Worm (Caenorhabditis elegans) whole organism, L1 larva: ENCODE data around the gene ldh-1.

ENCODE experiments used
- C34B4.2 ChIP-seq: sonication (generic microtip); optimal IDR thresholded peaks from 2 replicates; lab custom pipeline; 2017; ENCODE audit warnings: mild to moderate bottlenecking, missing genetic modification characterization, missing compliant biosample characterization
- Y116A8C.19 ChIP-seq: sonication (generic microtip); optimal IDR thresholded peaks from 2 replicates; lab custom pipeline; 2016; ENCODE audit warnings: missing compliant biosample characterization, missing genetic modification characterization, borderline replicate concordance
- alr-1 ChIP-seq: fragments of 200-800 bp; sonication (Bioruptor generic); optimal IDR thresholded peaks from 2 replicates; lab custom pipeline; 2018; ENCODE audit warnings: borderline replicate concordance, mild to moderate bottlenecking, missing genetic modification characterization, missing compliant biosample characterization
- ama-1 ChIP-seq: fragments of 150-350 bp; optimal IDR thresholded peaks from 2 replicates; lab custom pipeline; 2014
- blmp-1 ChIP-seq: fragments of 150-350 bp; optimal IDR thresholded peaks from 2 replicates; lab custom pipeline; 2014; ENCODE audit warnings: missing biosample characterization, missing genetic modification characterization
- ceh-63 ChIP-seq: fragments of 200-800 bp; sonication (Bioruptor generic); optimal IDR thresholded peaks from 2 replicates; lab custom pipeline; 2018; ENCODE audit warnings: mild to moderate bottlenecking, missing genetic modification characterization, missing compliant biosample characterization
- ceh-8 ChIP-seq: fragments of 200-800 bp; sonication (Bioruptor generic); optimal IDR thresholded peaks from 2 replicates; lab custom pipeline; 2018; ENCODE audit warnings: mild to moderate bottlenecking, missing genetic modification characterization, moderate library complexity, missing compliant biosample characterization
- dsc-1 ChIP-seq: sonication (generic microtip); optimal IDR thresholded peaks from 2 replicates; lab custom pipeline; 2016; ENCODE audit warnings: mild to moderate bottlenecking, missing genetic modification characterization, missing compliant biosample characterization
- efl-3 ChIP-seq: fragments of 200-800 bp; sonication (Bioruptor generic); optimal IDR thresholded peaks from 2 replicates; lab custom pipeline; 2018; ENCODE audit warnings: mild to moderate bottlenecking, missing genetic modification characterization, missing compliant biosample characterization
- elt-3 ChIP-seq, 6 experiments: fragments of 150-350 bp in 1 of 6; sonication (generic microtip); optimal IDR thresholded peaks; 2 replicates each; lab custom pipeline; 2017 to 2018; ENCODE audit warnings: missing biosample characterization in 6 of 6, missing genetic modification characterization in 6 of 6, inconsistent platforms in 1 of 6
- fkh-10 ChIP-seq: sonication (generic microtip); optimal IDR thresholded peaks from 2 replicates; lab custom pipeline; 2017; ENCODE audit warnings: missing biosample characterization, missing genetic modification reagents, missing genetic modification characterization
- fkh-4 ChIP-seq: sonication (generic microtip); optimal IDR thresholded peaks from 2 replicates; lab custom pipeline; 2016; ENCODE audit warnings: missing compliant biosample characterization, missing genetic modification characterization, borderline replicate concordance
- hlh-17 ChIP-seq: fragments of 200-800 bp; sonication (Bioruptor generic); optimal IDR thresholded peaks from 2 replicates; lab custom pipeline; 2018; ENCODE audit warnings: missing genetic modification characterization, mild to moderate bottlenecking, missing compliant biosample characterization, moderate library complexity, borderline replicate concordance
- hpl-2 ChIP-seq: fragments of 150-350 bp; optimal IDR thresholded peaks from 2 replicates; lab custom pipeline; 2014; ENCODE audit warnings: missing biosample characterization, missing genetic modification reagents, missing genetic modification characterization
- lin-15B ChIP-seq: fragments of 150-350 bp; sonication (generic microtip); optimal IDR thresholded peaks from 3 replicates; lab custom pipeline; 2014; ENCODE audit warnings: missing biosample characterization, missing genetic modification characterization
- lin-35 ChIP-seq, 2 experiments: fragments of 150-350 bp; optimal IDR thresholded peaks; 2 replicates each; lab custom pipeline; 2014; ENCODE audit warnings: missing biosample characterization in 2 of 2, missing genetic modification characterization in 2 of 2, missing genetic modification reagents in 2 of 2
- lir-3 ChIP-seq: sonication (generic microtip); optimal IDR thresholded peaks from 2 replicates; lab custom pipeline; 2016; ENCODE audit warnings: mild to moderate bottlenecking, missing genetic modification characterization, moderate library complexity, missing compliant biosample characterization; ENCODE audit not compliant: poor library complexity
- lsy-2 ChIP-seq, 2 experiments: fragments of 150-350 bp; optimal IDR thresholded peaks; 2 replicates each; lab custom pipeline; 2014; ENCODE audit warnings: missing biosample characterization in 2 of 2, missing genetic modification characterization in 2 of 2
- mab-9 ChIP-seq: fragments of 200-800 bp; sonication (Bioruptor generic); IDR thresholded peaks from 2 replicates; pipeline ENCODE4 v1.3.6; 2022; ENCODE audit warnings: missing genetic modification reagents, missing genetic modification characterization, missing compliant biosample characterization
- mdl-1 ChIP-seq, 2 experiments: fragments of 150-350 bp; optimal IDR thresholded peaks; 2 replicates each; lab custom pipeline; 2014 to 2017; ENCODE audit warnings: missing biosample characterization in 2 of 2, missing genetic modification characterization in 2 of 2, inconsistent platforms in 1 of 2
- mef-2 ChIP-seq: fragments of 150-350 bp; optimal IDR thresholded peaks from 2 replicates; lab custom pipeline; 2014; ENCODE audit warnings: missing biosample characterization, missing genetic modification characterization
- mep-1 ChIP-seq: fragments of 150-350 bp; optimal IDR thresholded peaks from 2 replicates; lab custom pipeline; 2014; ENCODE audit warnings: missing biosample characterization, missing genetic modification characterization
- nhr-20 ChIP-seq: sonication (generic microtip); optimal IDR thresholded peaks from 2 replicates; lab custom pipeline; 2016; ENCODE audit warnings: mild to moderate bottlenecking, missing genetic modification characterization, missing compliant biosample characterization
- nhr-28 ChIP-seq: fragments of 150-350 bp; optimal IDR thresholded peaks from 2 replicates; lab custom pipeline; 2014; ENCODE audit warnings: missing biosample characterization, missing genetic modification characterization
- nhr-47 ChIP-seq: sonication (generic microtip); optimal IDR thresholded peaks from 2 replicates; lab custom pipeline; 2016; ENCODE audit warnings: mild to moderate bottlenecking, missing genetic modification characterization, moderate library complexity, missing compliant biosample characterization
- nhr-71 ChIP-seq: sonication (generic microtip); optimal IDR thresholded peaks from 2 replicates; lab custom pipeline; 2016; ENCODE audit warnings: mild to moderate bottlenecking, missing genetic modification characterization, moderate library complexity, missing compliant biosample characterization
- nhr-76 ChIP-seq: sonication (generic microtip); optimal IDR thresholded peaks from 2 replicates; lab custom pipeline; 2017; ENCODE audit warnings: missing biosample characterization, missing genetic modification characterization
- nhr-84 ChIP-seq: sonication (generic microtip); optimal IDR thresholded peaks from 2 replicates; lab custom pipeline; 2017; ENCODE audit warnings: missing biosample characterization, missing genetic modification characterization
- nhr-85 ChIP-seq: sonication (generic microtip); peaks from one replicate; lab custom pipeline; 2016; ENCODE audit warnings: missing genetic modification characterization, inconsistent platforms, missing compliant biosample characterization
- nhr-90 ChIP-seq: sonication (generic microtip); optimal IDR thresholded peaks from 2 replicates; lab custom pipeline; 2016; ENCODE audit warnings: mild to moderate bottlenecking, missing genetic modification characterization, missing compliant biosample characterization; ENCODE audit not compliant: poor library complexity
- pag-3 ChIP-seq: sonication (generic microtip); optimal IDR thresholded peaks from 2 replicates; lab custom pipeline; 2017; ENCODE audit warnings: missing genetic modification characterization, mild to moderate bottlenecking, missing compliant biosample characterization, antibody characterized with exemption, borderline replicate concordance; ENCODE audit not compliant: insufficient read depth
- pqm-1 ChIP-seq: sonication (generic microtip); optimal IDR thresholded peaks from 3 replicates; lab custom pipeline; 2017; ENCODE audit warnings: missing biosample characterization, missing genetic modification characterization
- rnt-1 ChIP-seq: sonication (generic microtip); optimal IDR thresholded peaks from 2 replicates; lab custom pipeline; 2016; ENCODE audit warnings: mild to moderate bottlenecking, missing genetic modification characterization, moderate library complexity, missing compliant biosample characterization
- skn-1 ChIP-seq: fragments of 150-350 bp; optimal IDR thresholded peaks from 2 replicates; lab custom pipeline; 2014; ENCODE audit warnings: missing biosample characterization, missing genetic modification characterization
- snpc-4 ChIP-seq: fragments of 150-350 bp; optimal IDR thresholded peaks from 2 replicates; lab custom pipeline; 2014; ENCODE audit warnings: missing biosample characterization, missing genetic modification characterization
- sptf-1 ChIP-seq: fragments of 150-350 bp; optimal IDR thresholded peaks from 2 replicates; lab custom pipeline; 2014; ENCODE audit warnings: missing biosample characterization, missing genetic modification characterization
- sup-37 ChIP-seq: fragments of 200-800 bp; sonication (Bioruptor generic); optimal IDR thresholded peaks from 2 replicates; lab custom pipeline; 2018; ENCODE audit warnings: mild to moderate bottlenecking, missing genetic modification characterization, missing compliant biosample characterization
- swsn-7 ChIP-seq: sonication (generic microtip); optimal IDR thresholded peaks from 2 replicates; lab custom pipeline; 2016; ENCODE audit warnings: missing genetic modification characterization, missing compliant biosample characterization
- tbx-2 ChIP-seq: sonication (generic microtip); optimal IDR thresholded peaks from 2 replicates; lab custom pipeline; 2016; ENCODE audit warnings: missing genetic modification characterization, missing compliant biosample characterization
- tlp-1 ChIP-seq: fragments of 150-350 bp; optimal IDR thresholded peaks from 2 replicates; lab custom pipeline; 2014; ENCODE audit warnings: missing biosample characterization, missing genetic modification characterization
- unc-130 ChIP-seq: fragments of 150-350 bp; optimal IDR thresholded peaks from 2 replicates; lab custom pipeline; 2017; ENCODE audit warnings: missing biosample characterization, missing genetic modification characterization, inconsistent platforms
- unc-30 ChIP-seq: sonication (generic microtip); optimal IDR thresholded peaks from 2 replicates; lab custom pipeline; 2017; ENCODE audit warnings: missing biosample characterization, missing genetic modification characterization
- unc-62 ChIP-seq: fragments of 150-350 bp; optimal IDR thresholded peaks from 2 replicates; lab custom pipeline; 2014; ENCODE audit warnings: missing biosample characterization, missing genetic modification reagents, missing genetic modification characterization
- unc-86 ChIP-seq: sonication (generic microtip); optimal IDR thresholded peaks from 2 replicates; lab custom pipeline; 2016; ENCODE audit warnings: missing genetic modification characterization, missing compliant biosample characterization
- unc-98 ChIP-seq: fragments of 200-800 bp; sonication (Bioruptor generic); IDR thresholded peaks from 2 replicates; pipeline ENCODE4 v1.3.6; 2022; ENCODE audit warnings: missing genetic modification characterization, missing compliant biosample characterization
- xbp-1 ChIP-seq: sonication (generic microtip); optimal IDR thresholded peaks from 2 replicates; lab custom pipeline; 2016; ENCODE audit warnings: missing genetic modification characterization, missing compliant biosample characterization
- zag-1 ChIP-seq: fragments of 150-350 bp; optimal IDR thresholded peaks from 2 replicates; lab custom pipeline; 2014; ENCODE audit warnings: missing biosample characterization, missing genetic modification characterization

Gene ldh-1

DNA sequence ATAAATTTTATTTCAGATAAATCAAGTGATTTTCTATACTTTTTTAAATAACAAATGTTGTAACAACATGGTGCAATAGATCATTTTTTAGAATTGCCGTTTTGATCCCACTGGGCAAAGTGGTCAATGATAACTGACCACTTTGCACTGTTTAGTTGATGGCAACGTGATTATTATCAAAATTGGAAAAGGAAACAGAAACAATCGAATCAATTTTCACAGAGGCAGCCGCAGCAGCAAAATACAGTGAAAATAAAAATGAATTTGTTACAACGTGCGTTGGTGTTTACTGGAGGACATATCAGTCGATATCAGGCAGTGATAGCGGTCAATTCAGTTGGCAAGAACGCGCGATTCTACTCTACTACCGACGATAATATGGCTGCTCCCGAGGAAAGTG lies 18.2 kb upstream of the ldh-1 start, which contains the start of gene VF13D12L.3:
Gene VF13D12L.3, plus strand, starts transcription at position 223 of the 400 bp plus-strand sequence.
- TF ChIP-seq blmp-1 (tag; lab: Kevin White, UChicago) (peak; percentile 71), ceh-63 (GFP tag; lab: Kevin White, UChicago) (no peak), zag-1 (no peak), hpl-2 (no peak), mab-9 (GFP tag; lab: Robert Waterston, UW) (no peak), unc-98 (GFP tag; lab: Robert Waterston, UW) (no peak), nhr-90 (peak; percentile 7), lsy-2 (tag; optimal IDR thresholded peaks at IDR 0.05; lab: Kevin White, UChicago) (no peak), pqm-1 (tag; lab: Kevin White, UChicago) (no peak), fkh-10 (GFP tag; lab: Kevin White, UChicago) (no peak), swsn-7 (tag; lab: Kevin White, UChicago) (no peak), Y116A8C.19 (tag; lab: Kevin White, UChicago) (no peak), fkh-4 (tag; lab: Kevin White, UChicago) (no peak), elt-3 (tag; optimal IDR thresholded peaks at IDR 0.05; lab: Kevin White, UChicago) (peak in 1 of 6 experiments; percentile 13), unc-30 (tag; lab: Kevin White, UChicago) (no peak), C34B4.2 (tag; lab: Kevin White, UChicago) (no peak), nhr-28 (tag; lab: Kevin White, UChicago) (no peak), xbp-1 (no peak), ama-1 (lab: Kevin White, UChicago) (no peak), alr-1 (tag; lab: Kevin White, UChicago) (no peak), nhr-20 (no peak), snpc-4 (no peak), mdl-1 (tag; optimal IDR thresholded peaks at IDR 0.05; lab: Kevin White, UChicago) (no peak), pag-3 (tag; lab: Kevin White, UChicago) (no peak), sptf-1 (no peak), skn-1 (no peak), mep-1 (no peak), tbx-2 (tag; lab: Kevin White, UChicago) (no peak), lin-15B (tag; lab: Kevin White, UChicago) (no peak), nhr-84 (tag; lab: Kevin White, UChicago) (no peak), nhr-47 (tag; lab: Kevin White, UChicago) (no peak), sup-37 (GFP tag; lab: Kevin White, UChicago) (no peak), unc-130 (tag; lab: Kevin White, UChicago) (no peak), mef-2 (tag; lab: Kevin White, UChicago) (no peak), efl-3 (GFP tag; lab: Kevin White, UChicago) (no peak), hlh-17 (GFP tag; lab: Kevin White, UChicago) (no peak), unc-86 (tag; lab: Kevin White, UChicago) (no peak), nhr-71 (tag; lab: Kevin White, UChicago) (peak; percentile 15), ceh-8 (GFP tag; lab: Kevin White, UChicago) (no peak), tlp-1 (tag; lab: Kevin White, UChicago) (no peak), lir-3 (no peak), nhr-85 (peak; percentile 32), dsc-1 (no peak), unc-62 (GFP tag; lab: Kevin White, UChicago) (no peak), lin-35 (GFP tag; optimal IDR thresholded peaks at IDR 0.05; lab: Kevin White, UChicago) (peak in 1 of 2 experiments; percentile 3), rnt-1 (tag; lab: Kevin White, UChicago) (no peak), nhr-76 (tag; lab: Kevin White, UChicago) (no peak)
